Fruit fly (Drosophila melanogaster) whole organism: Measurements from ENCODE around the gene PAN3.
A peak's percentile ranks its signal among the peaks of the same experiment; 100 is the strongest.

Experiments used
- CG8478 ChIP-seq: fragments of >200 bp; optimal IDR thresholded peaks from 2 replicates; lab custom pipeline; 2018; ENCODE audit warnings: inconsistent platforms
- Dll ChIP-seq: fragments of >200 bp; optimal IDR thresholded peaks from 2 replicates; lab custom pipeline; 2017
- EcR ChIP-seq, 2 experiments: fragments of >200 bp; optimal IDR thresholded peaks; 2 replicates each; lab custom pipeline; 2017; ENCODE audit warnings: missing biosample characterization in 2 of 2, missing genetic modification characterization in 2 of 2, missing genetic modification reagents in 2 of 2
- pan ChIP-seq: fragments of >200 bp; optimal IDR thresholded peaks from 2 replicates; lab custom pipeline; 2017
- psq ChIP-seq: fragments of >200 bp; optimal IDR thresholded peaks from 2 replicates; lab custom pipeline; 2017
- usp ChIP-seq: fragments of >200 bp; optimal IDR thresholded peaks from 2 replicates; lab custom pipeline; 2017; ENCODE audit warnings: missing biosample characterization, missing genetic modification characterization, mixed read lengths

Gene PAN3

DNA sequence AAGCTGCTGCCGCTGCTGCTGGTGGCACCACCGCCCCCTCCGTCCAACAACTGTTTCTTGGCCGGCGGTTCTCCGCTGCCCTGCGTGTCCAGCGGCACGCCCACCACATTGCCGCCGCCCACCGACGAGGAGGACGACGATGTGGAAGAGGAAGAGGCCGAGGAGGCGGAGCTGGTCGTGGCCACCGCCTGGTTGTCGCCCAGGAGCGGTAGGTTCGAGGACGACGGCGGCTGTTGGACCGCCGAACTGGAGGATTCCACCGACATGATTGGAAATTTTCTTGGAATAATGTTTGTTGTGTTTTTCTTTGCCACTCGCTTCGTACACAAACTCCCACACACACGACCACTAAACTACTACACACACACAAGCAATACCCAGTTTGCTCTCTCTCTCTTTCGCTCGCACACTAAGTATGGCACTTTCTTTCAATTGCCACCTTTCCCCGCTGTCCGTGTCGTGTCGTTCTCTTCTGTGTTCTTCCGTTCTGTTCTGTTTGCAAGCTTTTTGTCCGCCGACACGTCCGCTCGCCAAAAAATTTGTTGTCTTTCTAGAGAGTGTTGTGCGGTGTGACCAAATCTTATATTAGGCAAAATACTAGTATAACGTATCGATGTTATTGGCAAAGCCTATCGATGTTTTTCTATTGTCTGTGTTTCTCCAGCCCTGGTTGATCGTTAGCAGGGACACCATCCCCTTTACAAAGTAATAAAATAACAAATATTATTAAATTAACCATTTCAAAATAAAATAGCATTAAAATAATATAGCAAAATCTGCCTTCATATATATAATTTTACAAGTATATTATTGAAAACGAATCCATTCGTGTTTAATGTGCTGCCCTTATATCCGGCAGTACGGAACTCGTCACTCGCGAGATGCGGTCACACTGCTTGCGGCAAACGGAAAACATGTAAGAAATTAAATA, at the start of gene PAN3, which contains the start of gene CG32486:
PAN3 (plus strand) TSS at position 860 of the 931 bp plus-strand sequence.
CG32486 (minus strand) TSS at position 566 of the 931 bp plus-strand sequence.
- TF ChIP-seq CG8478 (lab: Kevin White, UChicago) (no peak), pan (lab: Kevin White, UChicago) (no peak), usp (no peak), Dll (lab: Kevin White, UChicago) (no peak), psq (lab: Kevin White, UChicago) (no peak), EcR (GFP tag; optimal IDR thresholded peaks at IDR 0.05; lab: Kevin White, UChicago) (no peak)

DNA sequence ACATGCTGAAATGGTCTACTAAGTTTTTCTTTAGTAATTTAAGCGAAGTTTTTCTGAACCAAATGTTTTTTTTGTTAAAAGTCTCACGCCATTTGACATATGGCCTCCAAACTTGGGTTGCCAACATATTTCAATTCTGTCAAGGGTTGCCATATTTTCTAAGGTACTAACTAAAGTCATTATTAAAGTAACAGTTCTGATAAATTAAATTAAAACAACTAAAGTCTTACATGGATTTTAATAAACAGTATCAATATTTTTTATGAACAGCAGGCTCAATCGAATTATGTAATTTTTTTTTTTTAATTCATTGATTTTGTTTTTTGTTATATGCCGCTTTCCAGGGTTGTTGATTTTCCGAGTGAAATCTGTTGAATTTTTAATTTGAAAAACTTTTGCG, 44.5 kb upstream of the PAN3 start, which contains the start of gene aly:
aly (minus strand) TSS at position 101 of the 400 bp plus-strand sequence.
- TF ChIP-seq usp (no peak), EcR (GFP tag; optimal IDR thresholded peaks at IDR 0.05; lab: Kevin White, UChicago) (no peak), Dll (lab: Kevin White, UChicago) (no peak), psq (lab: Kevin White, UChicago) (no peak), CG8478 (lab: Kevin White, UChicago) (no peak), pan (lab: Kevin White, UChicago) (no peak)

DNA sequence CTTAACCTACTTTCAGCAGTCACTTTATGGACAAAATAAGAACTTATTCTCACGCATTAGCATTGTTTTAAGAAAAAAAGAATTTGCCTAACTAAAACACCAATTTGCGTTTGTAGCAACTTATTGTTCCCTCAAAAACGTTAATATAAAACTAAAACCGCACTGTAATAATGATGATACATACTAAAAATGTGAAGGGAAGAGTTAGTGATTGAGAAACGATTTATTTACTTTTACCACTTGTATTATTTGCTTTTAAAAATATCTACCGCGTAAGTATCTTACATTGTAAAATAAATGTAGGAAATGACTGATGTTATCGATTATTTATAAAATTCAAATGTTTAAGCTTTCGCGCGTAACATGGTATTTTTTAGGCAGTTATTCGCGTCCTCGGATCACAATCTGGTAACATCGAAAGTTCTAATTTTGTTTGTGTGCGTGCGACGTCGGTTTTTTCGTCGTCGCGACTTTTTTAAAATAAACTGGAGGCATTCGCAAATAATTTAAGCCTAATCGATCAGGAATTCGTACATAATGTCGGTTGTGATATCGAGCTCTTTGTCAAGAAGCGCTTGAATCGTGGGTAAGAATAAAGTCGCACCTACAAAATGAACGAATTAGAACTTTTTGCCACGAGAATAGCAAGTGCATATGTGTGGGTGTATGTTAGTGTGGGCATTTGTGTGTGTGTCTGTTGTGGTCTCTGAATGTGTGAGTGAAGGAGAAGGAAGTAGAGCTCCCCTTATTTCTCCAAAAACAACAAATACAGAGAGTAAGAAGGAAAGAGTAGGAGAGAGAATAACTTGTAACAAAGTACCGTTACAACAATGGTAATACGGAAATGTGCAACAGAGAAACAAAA, 35.9 kb upstream of the PAN3 start, which contains the start of gene CG2162:
CG2162 (plus strand) TSS at position 418 of the 865 bp plus-strand sequence.
- TF ChIP-seq usp (no peak), CG8478 (lab: Kevin White, UChicago) (peak; percentile 74)

DNA sequence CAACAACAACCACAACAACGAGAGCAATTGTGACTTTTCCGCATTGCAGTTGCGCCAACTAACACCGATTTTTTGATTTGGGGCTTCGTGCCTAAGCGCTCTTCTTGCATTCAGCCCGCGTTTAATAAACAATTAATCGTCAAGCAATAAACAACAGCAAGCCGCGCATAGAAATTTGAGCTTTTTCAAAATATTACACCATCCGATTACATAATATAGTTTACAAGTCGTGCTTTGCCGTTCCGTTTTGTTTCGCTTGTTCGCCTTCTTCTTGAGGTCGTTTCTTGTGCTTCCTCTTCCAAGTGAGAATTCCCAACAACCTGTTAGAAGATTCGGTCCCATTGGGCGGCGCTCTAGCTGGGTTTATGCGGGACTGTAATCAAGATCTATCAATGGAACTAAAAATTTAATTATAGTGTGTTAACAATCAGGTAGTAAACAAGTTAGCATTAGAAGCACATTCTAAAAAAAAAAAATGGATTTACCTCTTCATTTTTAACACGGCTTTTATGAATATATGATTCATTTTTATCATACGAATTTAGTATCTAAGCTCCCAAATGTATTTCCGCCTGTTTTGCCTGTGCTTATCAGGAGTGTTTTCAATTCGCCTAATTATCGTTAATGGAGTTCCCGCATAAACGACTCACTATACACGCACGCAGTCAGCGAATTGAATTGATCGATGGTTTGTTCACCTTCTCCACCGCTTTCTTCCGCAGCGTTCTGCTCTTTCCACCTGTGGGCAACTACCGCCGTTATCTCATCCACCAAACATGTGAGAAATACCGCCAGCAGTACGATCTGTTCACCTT, 35.0 kb upstream of the PAN3 start:
- TF ChIP-seq usp = no peak
- TF ChIP-seq CG8478 (lab: Kevin White, UChicago) = no peak
- TF ChIP-seq psq (lab: Kevin White, UChicago) = no peak
- TF ChIP-seq Dll (lab: Kevin White, UChicago) = no peak
- no peak for TF ChIP-seq pan (lab: Kevin White, UChicago)
- no peak for TF ChIP-seq EcR (GFP tag; optimal IDR thresholded peaks at IDR 0.05; lab: Kevin White, UChicago)

DNA sequence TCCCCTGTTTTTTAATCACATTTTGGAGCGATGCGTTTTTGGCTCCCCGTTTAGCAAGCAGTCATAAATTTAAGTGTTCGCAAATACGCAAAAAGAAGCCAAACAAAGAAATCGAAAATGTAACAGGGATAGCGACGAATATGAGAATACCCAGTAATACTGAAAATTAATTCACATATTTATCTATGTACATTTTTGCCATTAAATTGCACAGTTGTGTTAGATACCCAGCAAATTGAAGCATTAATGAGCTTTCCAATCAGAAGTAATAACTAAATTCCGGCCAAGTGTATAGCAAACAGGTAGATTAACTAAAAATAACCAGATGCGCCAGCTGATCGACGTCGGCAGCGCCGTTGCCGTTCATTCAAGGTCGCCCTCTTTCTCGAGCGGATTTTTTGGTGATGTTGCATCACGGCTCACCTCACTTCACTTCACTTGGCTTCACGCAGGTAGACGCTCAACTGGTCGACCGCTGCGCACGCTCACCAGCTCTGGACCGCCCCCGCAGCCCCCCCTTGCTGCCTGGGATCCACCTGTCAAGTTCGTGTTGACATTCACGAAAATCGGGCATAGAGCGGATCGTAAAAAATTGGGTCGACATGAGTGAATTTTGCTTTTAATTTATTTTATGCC, 33.9 kb upstream of the PAN3 start:
- TF ChIP-seq usp (no peak), pan (lab: Kevin White, UChicago) (peak; percentile 77)

DNA sequence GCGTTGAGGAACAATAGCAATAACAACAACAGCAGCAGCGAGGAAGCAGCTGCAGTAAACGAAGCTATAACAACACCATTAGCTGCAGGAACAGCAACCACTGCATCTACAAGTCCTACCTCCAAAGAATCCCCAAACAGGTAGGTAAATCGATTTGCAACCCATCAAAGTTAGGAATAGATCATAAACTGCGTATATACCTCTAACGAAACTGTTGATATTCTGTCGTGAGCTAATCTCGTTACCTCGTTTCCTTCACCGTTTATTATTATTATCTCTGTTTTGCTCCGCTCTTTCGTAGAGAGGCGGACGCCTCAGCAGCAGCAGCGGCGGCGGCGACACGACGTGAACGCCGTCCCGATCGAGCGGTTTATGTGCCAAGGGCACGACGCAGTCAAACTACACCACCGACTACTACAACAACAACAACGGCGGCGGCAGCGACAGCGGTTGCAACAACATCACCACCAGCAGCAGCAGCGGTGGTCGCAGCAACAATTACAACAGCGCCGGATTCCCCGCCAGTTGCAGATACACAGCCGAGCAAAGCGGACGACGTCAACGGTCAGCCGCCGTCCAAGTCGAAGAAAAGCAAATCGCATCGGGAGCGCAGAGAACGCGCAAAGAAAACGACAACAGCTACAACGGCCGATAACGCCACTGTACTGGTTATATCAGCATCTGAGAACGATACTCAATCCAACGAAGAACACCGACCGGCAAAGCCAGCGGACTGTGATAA, 32.9 kb upstream of the PAN3 start:
- no peak for TF ChIP-seq pan (lab: Kevin White, UChicago)
- no peak for TF ChIP-seq Dll (lab: Kevin White, UChicago)
- TF ChIP-seq EcR (GFP tag; optimal IDR thresholded peaks at IDR 0.05; lab: Kevin White, UChicago) = no peak
- no peak for TF ChIP-seq psq (lab: Kevin White, UChicago)
- TF ChIP-seq CG8478 (lab: Kevin White, UChicago) = no peak
- TF ChIP-seq usp = no peak

DNA sequence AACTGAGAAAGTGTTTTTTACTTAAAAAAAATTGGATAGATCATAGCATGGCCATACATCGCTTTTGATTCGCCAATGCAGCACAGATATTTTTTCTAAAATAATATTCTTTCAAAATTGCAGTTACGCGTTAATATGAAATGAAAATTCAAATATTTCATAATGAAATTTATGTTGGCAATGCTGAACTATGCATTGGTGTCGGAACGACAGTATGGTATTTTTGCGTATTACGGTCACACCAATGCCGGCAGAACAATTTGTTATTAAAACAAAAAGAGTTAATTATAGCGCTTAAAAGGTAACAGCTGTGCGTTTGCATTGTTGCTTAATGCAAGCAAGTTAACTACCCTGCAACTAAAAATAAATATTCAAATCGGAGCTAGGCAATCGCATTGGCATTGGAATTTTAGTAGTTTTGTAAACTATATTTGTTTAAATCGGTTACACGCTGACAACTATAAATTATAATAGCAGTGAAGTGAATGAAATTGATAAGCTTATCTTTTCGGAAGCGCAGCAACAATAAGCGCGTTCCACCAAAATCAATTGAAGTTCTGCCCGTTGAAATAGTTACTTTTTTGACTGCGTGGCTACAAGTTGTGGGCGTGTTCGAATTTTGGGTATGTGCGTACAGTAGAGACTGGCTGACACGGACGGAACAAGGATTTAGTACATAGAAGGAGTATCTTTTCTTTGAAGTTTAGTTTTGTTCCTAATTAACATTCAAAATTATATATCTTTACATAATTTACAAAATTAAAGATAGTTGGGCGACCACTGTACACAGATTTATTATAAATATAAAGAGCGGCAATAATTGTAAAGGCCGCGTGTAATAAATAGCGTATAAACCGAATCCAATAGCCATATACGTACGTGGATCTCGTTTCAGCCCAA, 28.5 kb upstream of the PAN3 start, which contains the start of gene Prx4:
Prx4 (plus strand) TSS at position 210 of the 900 bp plus-strand sequence.
- no peak for TF ChIP-seq EcR (GFP tag; optimal IDR thresholded peaks at IDR 0.05; lab: Kevin White, UChicago)
- TF ChIP-seq psq (lab: Kevin White, UChicago) = no peak
- TF ChIP-seq CG8478 (lab: Kevin White, UChicago) = no peak

DNA sequence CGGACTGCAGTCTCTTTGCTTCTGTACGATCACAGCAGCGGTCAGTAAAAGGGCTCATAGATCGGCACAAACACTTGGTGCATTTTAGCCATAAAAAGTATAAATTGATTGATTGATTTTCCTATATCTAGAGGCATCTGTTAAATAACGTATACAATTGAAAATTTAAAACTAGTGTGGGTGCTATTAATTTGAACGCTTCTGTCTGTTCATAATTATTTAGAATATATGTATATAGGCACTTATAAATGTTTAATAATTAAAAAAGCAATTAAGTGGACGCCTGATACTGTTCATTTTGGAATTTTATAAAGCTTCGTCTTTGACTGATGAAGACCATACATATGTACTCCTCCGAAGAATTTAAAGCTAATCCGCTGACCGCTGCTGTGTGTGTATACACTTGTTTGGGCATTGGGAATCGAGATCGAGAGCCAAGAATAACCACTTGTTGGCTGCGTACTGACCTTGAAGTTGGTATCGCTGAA, 25.6 kb upstream of the PAN3 start:
- no peak for TF ChIP-seq CG8478 (lab: Kevin White, UChicago)
- no peak for TF ChIP-seq pan (lab: Kevin White, UChicago)
- no peak for TF ChIP-seq usp
- TF ChIP-seq Dll (lab: Kevin White, UChicago) = no peak
